Fruit fly (Drosophila melanogaster) whole organism, embryonic: Measurements from ENCODE around the gene holn1.

Experiments used
- Ada2b ChIP-seq: fragments of 200-800 bp; sonication (Bioruptor generic); IDR thresholded peaks from 2 replicates; pipeline ENCODE4 v1.3.6; 2022; ENCODE audit warnings: missing biosample characterization, missing genetic modification characterization
- Asciz ChIP-seq: fragments of 200-800 bp; sonication (Bioruptor generic); optimal IDR thresholded peaks from 2 replicates; lab custom pipeline; 2017; ENCODE audit warnings: missing biosample characterization, mild to moderate bottlenecking, missing genetic modification characterization, missing genetic modification reagents
- Atf6 ChIP-seq: fragments of 200-800 bp; sonication (Bioruptor generic); IDR thresholded peaks from 2 replicates; pipeline ENCODE4 v1.3.6; 2022; ENCODE audit warnings: missing biosample characterization, missing genetic modification characterization
- Awh ChIP-seq: fragments of 200-800 bp; sonication (Bioruptor generic); IDR thresholded peaks from 2 replicates; pipeline ENCODE4, ENCODE4 v1.3.6; 2022; ENCODE audit warnings: missing biosample characterization, missing genetic modification characterization
- BtbVII ChIP-seq: fragments of 200-800 bp; sonication (Bioruptor generic); optimal IDR thresholded peaks from 3 replicates; lab custom pipeline; 2017; ENCODE audit warnings: missing biosample characterization, mild to moderate bottlenecking, missing genetic modification characterization
- CG10366 ChIP-seq: fragments of 200-800 bp; sonication (Bioruptor generic); IDR thresholded peaks from 2 replicates; pipeline ENCODE4 v1.3.6; 2022; ENCODE audit warnings: missing biosample characterization, missing genetic modification characterization
- CG10543 ChIP-seq: fragments of 200-800 bp; sonication (Bioruptor generic); optimal IDR thresholded peaks from 3 replicates; lab custom pipeline; 2017; ENCODE audit warnings: missing biosample characterization, mild to moderate bottlenecking, missing genetic modification characterization, moderate library complexity
- CG11696 ChIP-seq: fragments of 200-800 bp; sonication (Bioruptor generic); IDR thresholded peaks from 2 replicates; pipeline ENCODE4 v1.3.6; 2022; ENCODE audit warnings: missing biosample characterization, missing genetic modification characterization
- CG13424 ChIP-seq: fragments of 200-800 bp; sonication (Bioruptor generic); optimal IDR thresholded peaks from 2 replicates; lab custom pipeline; 2019; ENCODE audit warnings: missing biosample characterization, mild to moderate bottlenecking, missing genetic modification characterization, moderate library complexity
- CG13775 ChIP-seq: fragments of 200-800 bp; sonication (Bioruptor generic); optimal IDR thresholded peaks from 3 replicates; lab custom pipeline; 2017; ENCODE audit warnings: missing biosample characterization, mild to moderate bottlenecking, missing genetic modification characterization
- CG13894 ChIP-seq: fragments of 200-800 bp; sonication (Bioruptor generic); optimal IDR thresholded peaks from 3 replicates; lab custom pipeline; 2018; ENCODE audit warnings: missing biosample characterization, mild to moderate bottlenecking, missing genetic modification characterization, moderate library complexity
- CG15269 ChIP-seq: fragments of 200-800 bp; sonication (Bioruptor generic); optimal IDR thresholded peaks from 2 replicates; lab custom pipeline; 2018; ENCODE audit warnings: missing biosample characterization, mild to moderate bottlenecking, missing genetic modification characterization, moderate library complexity
- CG1603 ChIP-seq: fragments of 200-800 bp; sonication (Bioruptor generic); optimal IDR thresholded peaks from 2 replicates; lab custom pipeline; 2019; ENCODE audit warnings: missing biosample characterization, mild to moderate bottlenecking, missing genetic modification characterization, moderate library complexity
- CG18262 ChIP-seq: fragments of 200-800 bp; optimal IDR thresholded peaks from 3 replicates; lab custom pipeline; 2019; ENCODE audit warnings: missing biosample characterization, mild to moderate bottlenecking, missing genetic modification characterization, moderate library complexity
- CG2889 ChIP-seq: fragments of 200-800 bp; sonication (Bioruptor generic); IDR thresholded peaks from 3 replicates; pipeline ENCODE4 v1.3.6; 2022; ENCODE audit warnings: missing biosample characterization, missing genetic modification characterization
- CG30020 ChIP-seq: fragments of 200-800 bp; optimal IDR thresholded peaks from 2 replicates; lab custom pipeline; 2019; ENCODE audit warnings: missing biosample characterization, mild to moderate bottlenecking, missing genetic modification characterization, moderate library complexity
- CG33213 ChIP-seq: fragments of 200-800 bp; sonication (Bioruptor generic); optimal IDR thresholded peaks from 3 replicates; lab custom pipeline; 2016; ENCODE audit warnings: missing biosample characterization, missing genetic modification characterization
- CG3847 ChIP-seq: fragments of 200-800 bp; sonication (Bioruptor generic); IDR thresholded peaks from 2 replicates; pipeline ENCODE4 v1.3.6; 2022; ENCODE audit warnings: missing biosample characterization, missing genetic modification characterization
- CG5180 ChIP-seq: fragments of 200-800 bp; sonication (Bioruptor generic); optimal IDR thresholded peaks from 3 replicates; lab custom pipeline; 2017; ENCODE audit warnings: missing biosample characterization, missing genetic modification characterization, mild to moderate bottlenecking, moderate library complexity, missing genetic modification reagents
- CG6272 ChIP-seq: fragments of 200-800 bp; sonication (Bioruptor generic); IDR thresholded peaks from 2 replicates; pipeline ENCODE4 v1.3.6; 2022; ENCODE audit warnings: missing biosample characterization, missing genetic modification characterization
- CG6654 ChIP-seq: fragments of 200-800 bp; sonication (Bioruptor generic); optimal IDR thresholded peaks from 2 replicates; lab custom pipeline; 2017; ENCODE audit warnings: missing biosample characterization, mild to moderate bottlenecking, missing genetic modification characterization
- CG7271 ChIP-seq: fragments of 200-800 bp; sonication (Bioruptor generic); optimal IDR thresholded peaks from 2 replicates; lab custom pipeline; 2018; ENCODE audit warnings: missing biosample characterization, mild to moderate bottlenecking, missing genetic modification characterization, moderate library complexity
- CG7357 ChIP-seq: fragments of 200-800 bp; sonication (Bioruptor generic); IDR thresholded peaks from 3 replicates; pipeline ENCODE4 v1.3.6; 2022; ENCODE audit warnings: missing biosample characterization, missing genetic modification characterization
- CG7786 ChIP-seq: fragments of 200-800 bp; sonication (Bioruptor generic); optimal IDR thresholded peaks from 2 replicates; lab custom pipeline; 2016; ENCODE audit warnings: missing biosample characterization, missing genetic modification characterization
- Chrac-16 ChIP-seq: fragments of 200-800 bp; sonication (Bioruptor generic); optimal IDR thresholded peaks from 3 replicates; lab custom pipeline; 2016; ENCODE audit warnings: missing biosample characterization, missing genetic modification characterization
- Dbx ChIP-seq: fragments of 200-800 bp; sonication (Bioruptor generic); IDR thresholded peaks from 3 replicates; pipeline ENCODE4 v1.3.6; 2022; ENCODE audit warnings: missing biosample characterization, missing genetic modification characterization
- H15 ChIP-seq: fragments of 200-800 bp; sonication (Bioruptor generic); IDR thresholded peaks from 3 replicates; pipeline ENCODE4 v1.3.6; 2022; ENCODE audit warnings: missing biosample characterization, missing genetic modification characterization
- HmgD ChIP-seq: fragments of 200-800 bp; sonication (Bioruptor generic); optimal IDR thresholded peaks from 3 replicates; lab custom pipeline; 2016; ENCODE audit warnings: missing biosample characterization, missing genetic modification characterization
- Kr ChIP-seq: fragments of 200-800 bp; sonication (Bioruptor generic); optimal IDR thresholded peaks from 2 replicates; lab custom pipeline; 2017; ENCODE audit warnings: missing biosample characterization, mild to moderate bottlenecking, missing genetic modification characterization
- Myb ChIP-seq: fragments of 200-800 bp; sonication (Bioruptor generic); optimal IDR thresholded peaks from 2 replicates; lab custom pipeline; 2016; ENCODE audit warnings: missing biosample characterization, missing genetic modification characterization
- NK7.1 ChIP-seq: fragments of 200-800 bp; sonication (Bioruptor generic); optimal IDR thresholded peaks from 3 replicates; lab custom pipeline; 2016; ENCODE audit warnings: missing biosample characterization, missing genetic modification characterization
- Sry-δ ChIP-seq: fragments of 200-800 bp; sonication (Bioruptor generic); optimal IDR thresholded peaks from 2 replicates; lab custom pipeline; 2016; ENCODE audit warnings: missing biosample characterization, missing genetic modification characterization
- Xbp1 ChIP-seq: fragments of 200-800 bp; sonication (Bioruptor generic); optimal IDR thresholded peaks from 3 replicates; lab custom pipeline; 2016; ENCODE audit warnings: missing biosample characterization, mild to moderate bottlenecking, missing genetic modification characterization
- ap ChIP-seq: fragments of 200-800 bp; sonication (Bioruptor generic); IDR thresholded peaks from 2 replicates; pipeline ENCODE4 v1.3.6; 2022; ENCODE audit warnings: missing biosample characterization, missing genetic modification characterization
- bcd ChIP-seq: fragments of 200-800 bp; sonication (Bioruptor generic); optimal IDR thresholded peaks from 2 replicates; lab custom pipeline; 2017; ENCODE audit warnings: missing biosample characterization, mild to moderate bottlenecking, missing genetic modification characterization
- bowl ChIP-seq: fragments of 200-800 bp; sonication (Bioruptor generic); IDR thresholded peaks from 2 replicates; pipeline ENCODE4 v1.3.6; 2022; ENCODE audit warnings: missing biosample characterization, missing genetic modification characterization
- chif ChIP-seq, 2 experiments: fragments of 200-800 bp; sonication (Bioruptor generic); optimal IDR thresholded peaks; 3 replicates each; lab custom pipeline; 2016; ENCODE audit warnings: missing biosample characterization in 2 of 2, missing genetic modification characterization in 2 of 2
- dm ChIP-seq: fragments of 200-800 bp; sonication (Bioruptor generic); optimal IDR thresholded peaks from 3 replicates; lab custom pipeline; 2016; ENCODE audit warnings: missing biosample characterization, missing genetic modification characterization
- ftz-f1 ChIP-seq: fragments of 200-800 bp; sonication (Bioruptor generic); optimal IDR thresholded peaks from 2 replicates; lab custom pipeline; 2016; ENCODE audit warnings: missing biosample characterization, missing genetic modification characterization
- fu2 ChIP-seq: fragments of 200-800 bp; sonication (Bioruptor generic); optimal IDR thresholded peaks from 2 replicates; lab custom pipeline; 2016; ENCODE audit warnings: missing biosample characterization, missing genetic modification characterization
- ham ChIP-seq: fragments of 200-800 bp; sonication (Bioruptor generic); IDR thresholded peaks from 2 replicates; pipeline ENCODE4 v1.3.6; 2022; ENCODE audit warnings: missing biosample characterization, missing genetic modification characterization
- onecut ChIP-seq: fragments of 200-800 bp; sonication (Bioruptor generic); IDR thresholded peaks from 2 replicates; pipeline ENCODE4 v1.3.6; 2022; ENCODE audit warnings: missing biosample characterization, missing genetic modification characterization
- pnt ChIP-seq: fragments of 200-800 bp; sonication (Bioruptor generic); optimal IDR thresholded peaks from 3 replicates; lab custom pipeline; 2016; ENCODE audit warnings: missing biosample characterization, missing genetic modification characterization
- row ChIP-seq: fragments of 200-800 bp; sonication (Bioruptor generic); IDR thresholded peaks from 3 replicates; pipeline ENCODE4 v1.3.6; 2022; ENCODE audit warnings: missing biosample characterization, missing genetic modification characterization
- scrt ChIP-seq: fragments of 200-800 bp; sonication (Bioruptor generic); optimal IDR thresholded peaks from 2 replicates; lab custom pipeline; 2018; ENCODE audit warnings: missing biosample characterization, mild to moderate bottlenecking, missing genetic modification characterization, moderate library complexity
- sd ChIP-seq: fragments of 200-800 bp; sonication (Bioruptor generic); optimal IDR thresholded peaks from 3 replicates; lab custom pipeline; 2018; ENCODE audit warnings: missing biosample characterization, mild to moderate bottlenecking, missing genetic modification characterization, moderate library complexity
- shn ChIP-seq: fragments of 200-800 bp; sonication (Bioruptor generic); optimal IDR thresholded peaks from 3 replicates; lab custom pipeline; 2016; ENCODE audit warnings: missing biosample characterization, missing genetic modification characterization
- slou ChIP-seq: fragments of 200-800 bp; sonication (Bioruptor generic); optimal IDR thresholded peaks from 3 replicates; lab custom pipeline; 2016; ENCODE audit warnings: missing biosample characterization, missing genetic modification characterization
- sna ChIP-seq: fragments of 200-800 bp; sonication (Bioruptor generic); IDR thresholded peaks from 2 replicates; pipeline ENCODE4 v1.3.6; 2022; ENCODE audit warnings: missing biosample characterization, missing genetic modification characterization; ENCODE audit not compliant: partially characterized antibody
- tio ChIP-seq: fragments of 200-800 bp; sonication (Bioruptor generic); optimal IDR thresholded peaks from 2 replicates; lab custom pipeline; 2017; ENCODE audit warnings: missing biosample characterization, missing genetic modification characterization, inconsistent platforms

Gene holn1

DNA sequence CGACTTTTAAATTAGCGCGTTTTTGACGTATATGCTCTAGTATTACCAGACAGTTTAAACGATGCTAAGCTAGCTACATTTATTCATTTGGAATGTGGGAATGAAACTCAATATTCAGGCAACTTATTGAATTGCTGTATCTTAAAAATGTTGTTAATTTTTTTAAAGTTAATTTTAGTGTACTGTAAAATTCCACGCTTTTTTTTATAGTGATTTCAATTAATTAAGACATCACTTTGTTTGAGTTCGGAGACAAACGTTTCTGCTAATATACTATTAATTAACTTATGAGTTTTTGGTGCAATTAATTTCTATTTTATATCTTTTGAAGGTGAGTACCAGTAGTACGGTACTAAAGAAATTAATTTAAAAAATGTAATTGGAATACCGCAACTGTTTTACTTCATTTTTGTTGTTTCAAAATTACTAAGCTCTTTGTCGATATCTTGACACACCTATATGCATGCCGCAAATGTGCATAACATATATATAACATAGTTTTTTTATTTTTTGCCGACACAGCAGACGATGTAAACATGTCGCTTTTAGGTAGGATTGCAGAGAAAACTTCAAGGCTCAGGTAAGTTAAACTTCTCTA, 49.5 kb upstream of the holn1 start, which contains the start of the genes Cdk1 and mRpS7 (continued):
- TF ChIP-seq H15: peak; percentile 47; the same call in 1 of the 3 replicates
- TF ChIP-seq CG30020 (tag; lab: Kevin White, UChicago): peak; percentile 100
- no peak for TF ChIP-seq CG33213 (GFP tag; lab: Kevin White, UChicago)
- TF ChIP-seq ham (GFP tag; lab: Robert Waterston, UW): no peak
- TF ChIP-seq shn (GFP tag; lab: Kevin White, UChicago): peak; percentile 31
- no peak for TF ChIP-seq CG5180 (GFP tag; lab: Kevin White, UChicago)
- TF ChIP-seq Ada2b: peak; percentile 50; the same call in 1 of the 2 replicates
- peak; percentile 36 for TF ChIP-seq HmgD (GFP tag; lab: Kevin White, UChicago)
- TF ChIP-seq dm (GFP tag; lab: Kevin White, UChicago): peak; percentile 43
- peak; percentile 47 for TF ChIP-seq CG7786 (GFP tag; lab: Kevin White, UChicago)
- TF ChIP-seq Atf6 (GFP tag; lab: Robert Waterston, UW): peak; percentile 79
- peak; percentile 63; the same call in 2 of the 3 replicates for TF ChIP-seq Dbx (GFP tag; lab: Robert Waterston, UW)
- TF ChIP-seq CG10543 (GFP tag; lab: Kevin White, UChicago): peak; percentile 7
- peak; percentile 77 for TF ChIP-seq Xbp1 (GFP tag; lab: Kevin White, UChicago)
- no peak for TF ChIP-seq bowl (GFP tag; lab: Robert Waterston, UW)
- no peak for TF ChIP-seq Kr (GFP tag; lab: Kevin White, UChicago)
- TF ChIP-seq scrt: peak; percentile 38
- no peak for TF ChIP-seq NK7.1 (GFP tag; lab: Kevin White, UChicago)
- TF ChIP-seq sna (GFP tag; lab: Robert Waterston, UW): no peak
- TF ChIP-seq Sry-δ: peak; percentile 32
- TF ChIP-seq CG7357 (GFP tag; lab: Robert Waterston, UW): peak; percentile 65; the same call in 2 of the 3 replicates
- TF ChIP-seq ap (GFP tag; lab: Robert Waterston, UW): 0 out of 2 replicates have a peak, but pooled peaks have one; percentile 40
- peak; percentile 59 for TF ChIP-seq sd (tag; lab: Kevin White, UChicago)
- 0 out of 2 replicates have a peak, but pooled peaks have one; percentile 7 for TF ChIP-seq CG6272 (GFP tag; lab: Robert Waterston, UW)
- TF ChIP-seq Asciz: no peak
- TF ChIP-seq CG1603 (tag; lab: Kevin White, UChicago): peak; percentile 98
- peak; percentile 40 for TF ChIP-seq Myb (GFP tag; lab: Kevin White, UChicago)
- peak; percentile 83 for TF ChIP-seq CG15269 (tag; lab: Kevin White, UChicago)
- peak; percentile 51; the same call in 1 of the 2 replicates for TF ChIP-seq CG3847 (GFP tag; lab: Robert Waterston, UW)
- TF ChIP-seq CG10366 (GFP tag; lab: Robert Waterston, UW): peak; percentile 69; the same call in 1 of the 2 replicates
- peak; percentile 74 for TF ChIP-seq tio (GFP tag; lab: Kevin White, UChicago)
- TF ChIP-seq CG11696: 0 out of 2 replicates have a peak, but pooled peaks have one; percentile 51
- TF ChIP-seq CG6654 (GFP tag; lab: Kevin White, UChicago): peak; percentile 7
- peak; percentile 47 for TF ChIP-seq CG13894 (tag; lab: Kevin White, UChicago)
- 0 out of 2 replicates have a peak, but pooled peaks have one; percentile 12 for TF ChIP-seq onecut
- peak; percentile 71 for TF ChIP-seq bcd
- TF ChIP-seq CG18262 (tag; lab: Kevin White, UChicago): peak; percentile 84
- peak; percentile 81 for TF ChIP-seq row (GFP tag; lab: Robert Waterston, UW)
- TF ChIP-seq fu2 (GFP tag; lab: Kevin White, UChicago): peak; percentile 29
- peak; percentile 73 for TF ChIP-seq CG13424 (tag; lab: Kevin White, UChicago)
- TF ChIP-seq slou (GFP tag; lab: Kevin White, UChicago): peak; percentile 45
- peak; percentile 57 for TF ChIP-seq pnt (GFP tag; lab: Kevin White, UChicago)
- peak; percentile 17 to 53 for TF ChIP-seq chif (GFP tag; optimal IDR thresholded peaks at IDR 0.05; lab: Kevin White, UChicago)
- no peak for TF ChIP-seq ftz-f1
- peak; percentile 54; the same call in 1 of the 2 replicates for TF ChIP-seq Awh (GFP tag; lab: Robert Waterston, UW)
- peak; percentile 13; the same call in 1 of the 3 replicates for TF ChIP-seq CG2889
- TF ChIP-seq CG7271 (tag; lab: Kevin White, UChicago): peak; percentile 37
- peak; percentile 80 for TF ChIP-seq CG13775 (GFP tag; lab: Kevin White, UChicago)
- peak; percentile 76 for TF ChIP-seq Chrac-16
- peak; percentile 28 for TF ChIP-seq BtbVII (GFP tag; lab: Kevin White, UChicago)
